Worm (Caenorhabditis elegans) whole organism, L4/young adult: ENCODE results near the gene H03G16.1.

ENCODE experiments used
- W03F9.2 ChIP-seq: fragments of 150-350 bp; optimal IDR thresholded peaks from 2 replicates; lab custom pipeline; 2014; ENCODE audit warnings: missing biosample characterization, missing genetic modification characterization
- dao-5 ChIP-seq: sonication (generic microtip); optimal IDR thresholded peaks from 2 replicates; lab custom pipeline; 2016; ENCODE audit warnings: missing genotype, missing genetic modification characterization, moderate library complexity, missing compliant biosample characterization
- him-1 ChIP-seq: sonication (generic microtip); optimal IDR thresholded peaks from 2 replicates; lab custom pipeline; 2016; ENCODE audit warnings: missing genotype, missing genetic modification reagents, missing genetic modification characterization, missing compliant biosample characterization

ce11 chrX:15027566-15027965, 26.1 kb upstream of the H03G16.1 start:
- TF ChIP-seq him-1 (tag; lab: Kevin White, UChicago) (no peak), W03F9.2 (tag; lab: Kevin White, UChicago) (no peak), dao-5 (tag; lab: Kevin White, UChicago) (no peak)
